Fruit fly (Drosophila melanogaster) whole organism, prepupa: ENCODE results near the gene CG1105.
A peak's percentile ranks its signal among the peaks of the same experiment; 100 is the strongest.

ENCODE experiments used
- Blimp-1 ChIP-seq: fragments of 200-800 bp; sonication (Bioruptor generic); optimal IDR thresholded peaks from 3 replicates; lab custom pipeline; 2017; ENCODE audit warnings: missing biosample characterization, missing genetic modification characterization, mild to moderate bottlenecking, moderate library complexity, missing genetic modification reagents
- CG10631 ChIP-seq: fragments of 200-800 bp; sonication (Bioruptor generic); optimal IDR thresholded peaks from 2 replicates; lab custom pipeline; 2016; ENCODE audit warnings: missing biosample characterization, missing genetic modification characterization
- CG10669 ChIP-seq: fragments of 200-800 bp; sonication (Bioruptor generic); optimal IDR thresholded peaks from 3 replicates; lab custom pipeline; 2018; ENCODE audit warnings: missing biosample characterization, mild to moderate bottlenecking, missing genetic modification characterization, moderate library complexity
- CG11294 ChIP-seq: fragments of 200-800 bp; sonication (Bioruptor generic); IDR thresholded peaks from 2 replicates; pipeline ENCODE4 v1.3.6; 2022; ENCODE audit warnings: missing biosample characterization, missing genetic modification characterization
- CG11762 ChIP-seq: fragments of 200-800 bp; sonication (Bioruptor generic); optimal IDR thresholded peaks from 3 replicates; lab custom pipeline; 2016; ENCODE audit warnings: missing biosample characterization, missing genetic modification characterization; ENCODE audit not compliant: insufficient read depth
- CG15336 ChIP-seq: fragments of 200-800 bp; sonication (Bioruptor generic); IDR thresholded peaks from 2 replicates; pipeline ENCODE4 v1.3.6; 2022; ENCODE audit warnings: missing biosample characterization, missing genetic modification characterization
- CG1621 ChIP-seq: fragments of 200-800 bp; sonication (Bioruptor generic); optimal IDR thresholded peaks from 3 replicates; lab custom pipeline; 2018; ENCODE audit warnings: missing biosample characterization, mild to moderate bottlenecking, missing genetic modification characterization
- CG16779 ChIP-seq: fragments of 200-800 bp; sonication (Bioruptor generic); optimal IDR thresholded peaks from 3 replicates; lab custom pipeline; 2017; ENCODE audit warnings: missing biosample characterization, mild to moderate bottlenecking, missing genetic modification characterization
- CG3032 ChIP-seq: fragments of 200-800 bp; optimal IDR thresholded peaks from 2 replicates; lab custom pipeline; 2019; ENCODE audit warnings: missing biosample characterization, mild to moderate bottlenecking, missing genetic modification characterization, moderate library complexity
- CG32006 ChIP-seq: fragments of 200-800 bp; sonication (Bioruptor generic); optimal IDR thresholded peaks from 3 replicates; lab custom pipeline; 2017; ENCODE audit warnings: missing biosample characterization, mild to moderate bottlenecking, missing genetic modification characterization
- CG34406 ChIP-seq: fragments of 200-800 bp; sonication (Bioruptor generic); optimal IDR thresholded peaks from 3 replicates; lab custom pipeline; 2016; ENCODE audit warnings: missing biosample characterization, missing genetic modification characterization
- CG6163 ChIP-seq: fragments of 200-800 bp; sonication (Bioruptor generic); IDR thresholded peaks from 3 replicates; pipeline ENCODE4 v1.3.6; 2022; ENCODE audit warnings: missing biosample characterization, missing genetic modification characterization
- CG6276 ChIP-seq: fragments of 200-800 bp; sonication (Bioruptor generic); optimal IDR thresholded peaks from 2 replicates; lab custom pipeline; 2017; ENCODE audit warnings: missing biosample characterization, mild to moderate bottlenecking, missing genetic modification characterization
- CG6792 ChIP-seq: fragments of 200-800 bp; sonication (Bioruptor generic); optimal IDR thresholded peaks from 3 replicates; lab custom pipeline; 2016; ENCODE audit warnings: missing biosample characterization, missing genetic modification characterization
- CG6854 ChIP-seq: fragments of 200-800 bp; sonication (Bioruptor generic); optimal IDR thresholded peaks from 2 replicates; lab custom pipeline; 2017; ENCODE audit warnings: missing biosample characterization, mild to moderate bottlenecking, missing genetic modification characterization
- CG7368 ChIP-seq: fragments of 200-800 bp; sonication (Bioruptor generic); optimal IDR thresholded peaks from 3 replicates; lab custom pipeline; 2016; ENCODE audit warnings: missing biosample characterization, missing genetic modification characterization
- Eip75B ChIP-seq: fragments of 200-800 bp; sonication (Bioruptor generic); optimal IDR thresholded peaks from 3 replicates; lab custom pipeline; 2016; ENCODE audit warnings: missing biosample characterization, missing genetic modification characterization
- Eip78C ChIP-seq: fragments of 200-800 bp; sonication (Bioruptor generic); peaks from one replicate; lab custom pipeline; 2016; ENCODE audit warnings: missing biosample characterization, missing genetic modification characterization
- Gug ChIP-seq: fragments of 200-800 bp; sonication (Bioruptor generic); IDR thresholded peaks from 2 replicates; pipeline ENCODE4 v1.3.6; 2022; ENCODE audit warnings: missing biosample characterization, missing genetic modification characterization
- Hr39 ChIP-seq: fragments of 200-800 bp; sonication (Bioruptor generic); optimal IDR thresholded peaks from 2 replicates; lab custom pipeline; 2016; ENCODE audit warnings: missing biosample characterization, missing genetic modification characterization
- Hr4 ChIP-seq: fragments of 200-800 bp; sonication (Bioruptor generic); optimal IDR thresholded peaks from 3 replicates; lab custom pipeline; 2016; ENCODE audit warnings: missing biosample characterization, missing genetic modification characterization
- Lpt ChIP-seq: fragments of 200-800 bp; sonication (Bioruptor generic); optimal IDR thresholded peaks from 3 replicates; lab custom pipeline; 2016; ENCODE audit warnings: missing biosample characterization, missing genetic modification characterization
- Met ChIP-seq: fragments of 200-800 bp; sonication (Bioruptor generic); optimal IDR thresholded peaks from 3 replicates; lab custom pipeline; 2016; ENCODE audit warnings: missing biosample characterization, missing genetic modification characterization
- OdsH ChIP-seq: fragments of 200-800 bp; sonication (Bioruptor generic); optimal IDR thresholded peaks from 3 replicates; lab custom pipeline; 2016; ENCODE audit warnings: missing biosample characterization, missing genetic modification characterization
- Sox102F ChIP-seq: fragments of 200-800 bp; sonication (Bioruptor generic); optimal IDR thresholded peaks from 2 replicates; lab custom pipeline; 2016; ENCODE audit warnings: missing biosample characterization, mild to moderate bottlenecking, missing genetic modification characterization
- Sox14 ChIP-seq: fragments of 200-800 bp; sonication (Bioruptor generic); optimal IDR thresholded peaks from 3 replicates; lab custom pipeline; 2016; ENCODE audit warnings: missing biosample characterization, missing genetic modification characterization
- achi ChIP-seq: fragments of 200-800 bp; sonication (Bioruptor generic); optimal IDR thresholded peaks from 3 replicates; lab custom pipeline; 2016; ENCODE audit warnings: missing biosample characterization, missing genetic modification characterization
- dac ChIP-seq: fragments of 200-800 bp; sonication (Bioruptor generic); optimal IDR thresholded peaks from 2 replicates; lab custom pipeline; 2017; ENCODE audit warnings: missing biosample characterization, mild to moderate bottlenecking, missing genetic modification characterization
- dsx ChIP-seq: fragments of 200-800 bp; optimal IDR thresholded peaks from 3 replicates; lab custom pipeline; 2019; ENCODE audit warnings: missing biosample characterization, mild to moderate bottlenecking, missing genetic modification characterization, moderate library complexity; ENCODE audit not compliant: poor library complexity, severe bottlenecking
- eg ChIP-seq: fragments of 200-800 bp; sonication (Bioruptor generic); IDR thresholded peaks from 3 replicates; pipeline ENCODE4 v1.3.6; 2022; ENCODE audit warnings: missing biosample characterization, missing genetic modification characterization
- esn ChIP-seq: fragments of 200-800 bp; sonication (Bioruptor generic); optimal IDR thresholded peaks from 2 replicates; lab custom pipeline; 2016; ENCODE audit warnings: missing biosample characterization, mild to moderate bottlenecking, missing genetic modification characterization, moderate library complexity
- fkh ChIP-seq: fragments of 200-800 bp; sonication (Bioruptor generic); optimal IDR thresholded peaks from 3 replicates; lab custom pipeline; 2017; ENCODE audit warnings: missing biosample characterization, mild to moderate bottlenecking, missing genetic modification characterization, moderate library complexity
- net ChIP-seq: fragments of 200-800 bp; sonication (Bioruptor generic); optimal IDR thresholded peaks from 3 replicates; lab custom pipeline; 2016; ENCODE audit warnings: missing biosample characterization, missing genetic modification characterization
- pdm3 ChIP-seq: fragments of 200-800 bp; sonication (Bioruptor generic); optimal IDR thresholded peaks from 3 replicates; lab custom pipeline; 2016; ENCODE audit warnings: missing biosample characterization, missing genetic modification characterization
- salr ChIP-seq, 2 experiments: fragments of 200-800 bp; sonication (Bioruptor generic); optimal IDR thresholded peaks; 3 replicates each; lab custom pipeline; 2016 to 2018; ENCODE audit warnings: missing biosample characterization in 2 of 2, missing genetic modification characterization in 2 of 2, mild to moderate bottlenecking in 1 of 2
- spab ChIP-seq: fragments of 200-800 bp; sonication (Bioruptor generic); optimal IDR thresholded peaks from 2 replicates; lab custom pipeline; 2017; ENCODE audit warnings: missing biosample characterization, mild to moderate bottlenecking, missing genetic modification characterization, missing genetic modification reagents
- ss ChIP-seq, 2 experiments: fragments of 200-800 bp; sonication (Bioruptor generic); optimal IDR thresholded peaks; 2 replicates in 1 of 2; 3 replicates in 1 of 2; lab custom pipeline; 2017 to 2018; ENCODE audit warnings: mild to moderate bottlenecking in 2 of 2, missing biosample characterization in 2 of 2, missing genetic modification characterization in 2 of 2, moderate library complexity in 1 of 2
- svp ChIP-seq: fragments of 200-800 bp; sonication (Bioruptor generic); peaks from one replicate; lab custom pipeline; 2016; ENCODE audit warnings: missing biosample characterization, missing genetic modification characterization
- vri ChIP-seq: fragments of 200-800 bp; sonication (Bioruptor generic); optimal IDR thresholded peaks from 3 replicates; lab custom pipeline; 2016; ENCODE audit warnings: missing biosample characterization, mild to moderate bottlenecking, missing genetic modification characterization

Gene CG1105

dm6 chr3R:7067092-7067491 is at the start of gene CG1105, which contains the start of gene CG1965 (continued):
- peak; percentile 86 for TF ChIP-seq Eip75B
- no peak for TF ChIP-seq CG16779
- TF ChIP-seq Lpt, result peak; percentile 73
- peak; percentile 84 for TF ChIP-seq fkh (GFP tag; lab: Kevin White, UChicago)
- TF ChIP-seq Hr4, result peak; percentile 90
- TF ChIP-seq CG3032 (tag; lab: Kevin White, UChicago), result peak; percentile 88
- TF ChIP-seq CG11294, result peak; percentile 66; the same call in 1 of the 2 replicates
- TF ChIP-seq Gug (GFP tag; lab: Robert Waterston, UW), result peak; percentile 83
- TF ChIP-seq, all 60 proteins: peak for 48

DNA sequence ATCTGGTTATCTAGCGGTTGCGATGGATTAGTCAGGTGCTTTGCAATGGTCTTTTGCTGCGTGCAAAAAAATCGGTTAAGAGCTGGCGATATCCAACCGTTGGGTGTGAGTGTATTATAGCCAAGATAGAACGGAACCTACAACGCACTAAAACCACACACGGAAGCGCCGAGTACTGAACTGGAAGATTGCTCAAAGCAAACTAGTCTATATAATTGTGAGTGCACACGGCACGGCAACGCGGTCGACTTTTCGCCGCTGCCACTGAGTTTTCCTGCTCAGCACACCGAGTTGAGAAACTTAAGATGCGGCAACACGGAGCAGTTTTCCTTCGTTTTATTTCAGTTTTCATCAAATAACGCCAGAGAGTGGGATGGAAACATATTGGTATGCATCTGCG is 49.6 kb upstream of the CG1105 start:
- TF ChIP-seq vri (GFP tag; lab: Kevin White, UChicago), result no peak
- no peak for TF ChIP-seq CG11762
- TF ChIP-seq spab (GFP tag; lab: Kevin White, UChicago), result no peak
- TF ChIP-seq OdsH (GFP tag; lab: Kevin White, UChicago), result no peak
- TF ChIP-seq CG10631, result no peak
- no peak for TF ChIP-seq Gug (GFP tag; lab: Robert Waterston, UW)
- no peak for TF ChIP-seq CG10669 (GFP tag; lab: Kevin White, UChicago)
- no peak for TF ChIP-seq Sox102F (GFP tag; lab: Kevin White, UChicago)
- no peak for TF ChIP-seq CG15336 (GFP tag; lab: Robert Waterston, UW)
- TF ChIP-seq CG34406 (GFP tag; lab: Kevin White, UChicago), result no peak
- no peak for TF ChIP-seq ss (GFP tag; optimal IDR thresholded peaks at IDR 0.05; lab: Kevin White, UChicago)
- TF ChIP-seq esn, result no peak
- TF ChIP-seq fkh (GFP tag; lab: Kevin White, UChicago), result no peak
- TF ChIP-seq CG6854, result no peak
- TF ChIP-seq pdm3 (GFP tag; lab: Kevin White, UChicago), result no peak

- no peak for TF ChIP-seq Hr39
- TF ChIP-seq Met (GFP tag; lab: Kevin White, UChicago), result no peak
- TF ChIP-seq Sox14 (GFP tag; lab: Kevin White, UChicago), result no peak
- no peak for TF ChIP-seq Blimp-1 (GFP tag; lab: Kevin White, UChicago)
- no peak for TF ChIP-seq CG1621 (tag; lab: Kevin White, UChicago)
- TF ChIP-seq svp, result no peak
- no peak for TF ChIP-seq CG10669 (GFP tag; lab: Kevin White, UChicago)
- TF ChIP-seq CG6163 (GFP tag; lab: Robert Waterston, UW), result no peak
- no peak for TF ChIP-seq net
- no peak for TF ChIP-seq Gug (GFP tag; lab: Robert Waterston, UW)
- TF ChIP-seq CG16779, result no peak
- TF ChIP-seq CG34406 (GFP tag; lab: Kevin White, UChicago), result no peak
- TF ChIP-seq Hr4, result no peak
- TF ChIP-seq fkh (GFP tag; lab: Kevin White, UChicago), result no peak
Observed at dm6 chr3R:7112977-7113376, 46.0 kb upstream of the CG1105 start.

DNA sequence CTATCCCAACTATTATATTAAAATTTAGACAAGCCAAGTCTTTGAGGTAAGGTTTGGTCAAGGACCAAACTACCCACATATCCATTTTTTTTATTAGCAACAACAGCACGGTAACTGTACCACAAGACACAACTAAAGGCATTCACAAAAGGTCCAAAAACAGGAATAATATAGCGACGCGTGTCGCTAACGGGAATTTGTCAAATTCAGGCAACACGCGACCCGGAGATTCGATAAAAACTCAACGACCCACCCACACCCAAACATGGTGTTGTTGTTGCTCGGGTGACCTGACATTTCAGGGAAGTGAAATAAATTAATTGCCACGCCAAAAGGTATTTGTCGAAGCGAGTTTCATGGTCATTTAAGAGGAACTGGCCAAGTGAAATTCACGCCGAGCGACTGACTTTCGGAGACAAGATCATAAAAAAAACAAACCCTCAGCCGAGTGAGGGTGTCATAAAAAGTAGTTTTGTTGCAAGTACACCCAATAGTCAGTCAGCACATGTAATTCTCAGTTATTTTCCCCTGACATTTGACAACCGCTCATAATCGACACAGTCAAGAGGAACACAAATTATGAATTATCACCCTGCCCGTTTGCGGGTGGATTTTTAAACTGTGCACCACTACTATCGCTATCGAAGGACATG is 44.4 kb upstream of the CG1105 start:
- no peak for TF ChIP-seq CG11294
- no peak for TF ChIP-seq Eip78C (GFP tag; lab: Kevin White, UChicago)
- no peak for TF ChIP-seq dac (GFP tag; lab: Kevin White, UChicago)
- TF ChIP-seq salr (GFP tag; optimal IDR thresholded peaks at IDR 0.05; lab: Kevin White, UChicago), result no peak
- no peak for TF ChIP-seq dsx (GFP tag; lab: Kevin White, UChicago)
- no peak for TF ChIP-seq CG16779
- TF ChIP-seq CG32006 (GFP tag; lab: Kevin White, UChicago), result no peak
- TF ChIP-seq eg (GFP tag; lab: Robert Waterston, UW), result no peak
- TF ChIP-seq svp, result no peak
- no peak for TF ChIP-seq CG7368
- TF ChIP-seq Hr39, result no peak
- TF ChIP-seq Sox14 (GFP tag; lab: Kevin White, UChicago), result no peak
- TF ChIP-seq Blimp-1 (GFP tag; lab: Kevin White, UChicago), result no peak
- no peak for TF ChIP-seq Sox102F (GFP tag; lab: Kevin White, UChicago)
- no peak for TF ChIP-seq CG6276 (GFP tag; lab: Kevin White, UChicago)
- TF ChIP-seq CG10631, result no peak
- TF ChIP-seq OdsH (GFP tag; lab: Kevin White, UChicago), result no peak
- no peak for TF ChIP-seq CG6792
- no peak for TF ChIP-seq achi (GFP tag; lab: Kevin White, UChicago)
